Fruit fly (Drosophila melanogaster): ENCODE results near the gene tomb.

DNA sequence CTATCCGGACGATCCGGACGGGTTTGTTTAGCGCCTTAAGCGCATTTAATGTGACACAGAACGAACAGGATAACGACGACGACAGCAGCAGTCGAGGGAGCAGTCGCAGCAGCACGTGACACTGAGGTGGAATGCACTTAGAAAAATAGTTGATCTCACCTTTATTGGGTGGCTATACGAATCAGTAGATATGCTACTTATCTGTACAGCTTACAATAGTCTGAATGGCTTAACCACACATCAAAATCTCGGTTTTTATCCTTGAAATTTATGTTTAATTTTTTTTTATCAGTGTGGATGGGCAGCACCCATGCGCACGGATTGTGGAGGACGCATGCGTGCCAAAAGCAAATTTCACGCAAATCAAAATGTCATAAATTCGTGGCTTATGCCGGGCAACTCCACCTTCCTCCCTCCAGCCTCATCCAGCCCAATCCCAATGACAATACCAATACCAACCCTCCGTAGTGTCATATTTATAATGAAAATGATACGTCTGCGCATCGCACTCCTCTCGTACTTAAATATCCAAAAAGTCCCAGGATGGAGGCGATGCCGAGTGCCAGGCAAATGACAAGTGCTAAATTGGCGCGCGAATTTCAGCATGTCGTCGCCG, 28.6 kb downstream of the tomb start:
- TF ChIP-seq CTCF (optimal IDR thresholded peaks at IDR 0.05) (no peak), CG8478 (optimal IDR thresholded peaks at IDR 0.05) (no peak)

Data from S2 (cell line).